Worm (Caenorhabditis elegans): ENCODE measurements around the gene Y46G5A.18.
"Not testable (repeated sequence)": the region's sequence is repeated elsewhere in the genome, so short reads cannot be mapped to it uniquely, and the experiment has no call there.

Gene Y46G5A.18

DNA sequence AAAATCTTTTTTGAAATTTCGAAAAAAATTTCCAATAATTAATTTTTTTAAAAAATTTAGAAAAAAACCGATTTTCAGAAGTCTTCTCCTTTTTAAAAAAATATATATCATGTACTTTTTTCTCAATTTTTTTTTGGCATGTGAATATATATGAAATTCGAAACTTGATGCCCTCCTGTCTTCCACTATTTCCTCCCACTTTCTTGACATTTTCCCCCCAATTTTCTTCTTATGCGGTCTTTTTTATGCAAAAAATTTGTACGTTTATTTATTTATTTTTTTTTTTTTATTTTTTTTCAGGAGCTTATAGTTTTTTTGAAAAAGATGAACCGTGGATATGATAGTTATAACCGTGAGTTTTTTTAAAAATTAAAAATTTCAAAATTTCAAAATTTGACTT is 44.6 kb downstream of the Y46G5A.18 start, which contains the start of gene cnp-2:
TSS of gene cnp-2 (plus strand) at position 301 of the 400 bp plus-strand sequence.
- TF ChIP-seq fkh-6 (tag; optimal IDR thresholded peaks at IDR 0.05) (no peak), hlh-8 (tag; optimal IDR thresholded peaks at IDR 0.05) (no peak), nfya-1 (tag; optimal IDR thresholded peaks at IDR 0.05) (no peak), ceh-19 (GFP tag; optimal IDR thresholded peaks at IDR 0.05) (no peak), ceh-31 (tag; optimal IDR thresholded peaks at IDR 0.05) (no peak), ceh-34 (tag; optimal IDR thresholded peaks at IDR 0.05) (no peak)

DNA sequence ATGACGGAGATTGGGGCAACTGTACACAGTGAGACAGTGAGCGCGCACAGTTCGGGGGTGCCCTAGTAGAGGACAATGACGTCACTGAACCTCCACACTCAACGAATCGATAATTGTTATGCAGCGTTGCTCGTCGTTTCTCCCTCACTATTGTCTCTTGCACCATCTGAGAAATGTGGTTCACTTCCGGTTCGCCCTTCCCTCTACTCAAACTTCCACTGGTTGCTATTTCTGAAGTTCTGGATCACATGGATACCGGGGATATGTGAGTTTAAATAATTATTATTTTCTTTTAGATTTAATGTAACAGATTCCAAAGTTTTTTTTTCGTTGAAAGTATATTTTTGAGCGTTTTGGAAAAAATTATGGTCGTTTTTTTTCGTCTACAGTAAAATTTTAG is 48.9 kb downstream of the Y46G5A.18 start, which contains the start of the genes Y46G5A.7 and Y46G5A.8:
TSS of gene Y46G5A.7 (minus strand) at position 153 of the 400 bp plus-strand sequence.
TSS of gene Y46G5A.8 (plus strand) at position 159 of the 400 bp plus-strand sequence.
- TF ChIP-seq F13H6.1 (tag; optimal IDR thresholded peaks at IDR 0.05) (no peak), ceh-18 (tag; optimal IDR thresholded peaks at IDR 0.05) (no peak), ceh-48 (tag; optimal IDR thresholded peaks at IDR 0.05) (no peak), lin-11 (tag; optimal IDR thresholded peaks at IDR 0.05) (no peak), zip-5 (tag; optimal IDR thresholded peaks at IDR 0.05) (no peak), pat-9 (tag; optimal IDR thresholded peaks at IDR 0.05) (no peak), pros-1 (tag; optimal IDR thresholded peaks at IDR 0.05) (no peak), hlh-8 (tag; optimal IDR thresholded peaks at IDR 0.05) (no peak), odd-2 (tag; optimal IDR thresholded peaks at IDR 0.05) (no peak), sox-4 (tag; optimal IDR thresholded peaks at IDR 0.05) (no peak), mec-3 (tag; optimal IDR thresholded peaks at IDR 0.05; ENCODE audit: borderline replicate concordance) (no peak), ceh-30 (tag; optimal IDR thresholded peaks at IDR 0.05) (no peak), tbx-7 (tag; optimal IDR thresholded peaks at IDR 0.05) (no peak), tbx-2 (tag; optimal IDR thresholded peaks at IDR 0.05) (no peak), T23F11.4 (GFP tag; optimal IDR thresholded peaks at IDR 0.05) (no peak), fax-1 (tag; optimal IDR thresholded peaks at IDR 0.05) (no peak), K09A11.1 (tag; optimal IDR thresholded peaks at IDR 0.05; ENCODE audit: insufficient read depth) (no peak), madf-2 (tag; optimal IDR thresholded peaks at IDR 0.05) (no peak)

- TF ChIP-seq ama-1 (optimal IDR thresholded peaks at IDR 0.05); ceh-45 (GFP tag; IDR thresholded peaks at IDR 0.05); hlh-6 (tag; optimal IDR thresholded peaks at IDR 0.05): not testable (repeated sequence)
These were observed 51.3 kb downstream of the Y46G5A.18 start, which contains the start of gene Y46G5A.39 for ce11 chrII:12753725-12754124. Gene Y46G5A.39 (minus strand): TSS chrII:12753825.

Measured in whole organism, late embryonic.